Worm (Caenorhabditis elegans) whole organism, late embryonic: ENCODE measurements around the gene oac-38.

Experiments
- T23F11.4 ChIP-seq: fragments of 200-800 bp; sonication (Bioruptor generic); optimal IDR thresholded peaks from 2 replicates; lab custom pipeline; 2018; ENCODE audit warnings: mild to moderate bottlenecking, missing genetic modification characterization, missing compliant biosample characterization
- Y22D7AL.16 ChIP-seq: sonication (generic microtip); optimal IDR thresholded peaks from 2 replicates; lab custom pipeline; 2016; ENCODE audit warnings: missing genetic modification characterization, missing compliant biosample characterization
- ahr-1 ChIP-seq: sonication (generic microtip); optimal IDR thresholded peaks from 2 replicates; lab custom pipeline; 2016; ENCODE audit warnings: missing genetic modification characterization, missing compliant biosample characterization
- ceh-30 ChIP-seq: fragments of 150-350 bp; optimal IDR thresholded peaks from 2 replicates; lab custom pipeline; 2014; ENCODE audit warnings: missing biosample characterization, missing genetic modification characterization
- ceh-31 ChIP-seq: sonication (generic microtip); optimal IDR thresholded peaks from 2 replicates; lab custom pipeline; 2016; ENCODE audit warnings: missing genetic modification characterization, missing compliant biosample characterization
- hlh-30 ChIP-seq: sonication (generic microtip); optimal IDR thresholded peaks from 2 replicates; lab custom pipeline; 2017; ENCODE audit warnings: antibody characterized with exemption, missing genetic modification characterization, missing compliant biosample characterization; ENCODE audit not compliant: insufficient read depth
- madf-2 ChIP-seq: sonication (generic microtip); optimal IDR thresholded peaks from 2 replicates; lab custom pipeline; 2017; ENCODE audit warnings: missing genetic modification characterization, missing compliant biosample characterization
- nfya-1 ChIP-seq: sonication (generic microtip); optimal IDR thresholded peaks from 2 replicates; lab custom pipeline; 2017; ENCODE audit warnings: missing genetic modification characterization, mild to moderate bottlenecking, missing compliant biosample characterization, antibody characterized with exemption, moderate library complexity
- pax-1 ChIP-seq: fragments of 150-350 bp; optimal IDR thresholded peaks from 2 replicates; lab custom pipeline; 2014; ENCODE audit warnings: missing biosample characterization, missing genetic modification characterization
- unc-3 ChIP-seq, 2 experiments: fragments of 200-800 bp in 1 of 2; sonication (Bioruptor generic) in 1 of 2; sonication (generic microtip) in 1 of 2; conservative IDR thresholded peaks in 1 of 2; optimal IDR thresholded peaks in 1 of 2; 2 replicates each; pipeline versions ENCODE4 v1.3.6 to Lab custom; 2016 to 2022; ENCODE audit warnings: missing compliant biosample characterization in 2 of 2, missing genetic modification characterization in 2 of 2, missing genetic modification reagents in 1 of 2
- unc-55 ChIP-seq: sonication (generic microtip); optimal IDR thresholded peaks from 2 replicates; lab custom pipeline; 2017; ENCODE audit warnings: missing biosample characterization, missing genetic modification reagents, missing genetic modification characterization

Gene oac-38

ce11 chrIV:14103054-14103453, 50.1 kb downstream of the oac-38 start, which contains the start of gene F52B11.5:
TSS of gene F52B11.5 (minus strand) at chrIV:14103231.
- no peak for TF ChIP-seq ceh-31 (tag; lab: Kevin White, UChicago)
- no peak for TF ChIP-seq unc-55 (GFP tag; lab: Kevin White, UChicago)
- no peak for TF ChIP-seq T23F11.4
- TF ChIP-seq ahr-1 (tag; lab: Kevin White, UChicago) = no peak
- TF ChIP-seq ceh-30 (tag; lab: Kevin White, UChicago) = no peak
- no peak for TF ChIP-seq nfya-1 (tag; lab: Kevin White, UChicago)
- TF ChIP-seq pax-1 (tag; lab: Kevin White, UChicago) = no peak
- no peak for TF ChIP-seq hlh-30 (tag; lab: Kevin White, UChicago)
- no peak for TF ChIP-seq Y22D7AL.16 (tag; lab: Kevin White, UChicago)
- no peak for TF ChIP-seq madf-2 (tag; lab: Kevin White, UChicago)
- TF ChIP-seq unc-3 (GFP tag; conservative IDR thresholded peaks at IDR 0.05; lab: Robert Waterston, UW) = no peak
- TF ChIP-seq unc-3 (tag; optimal IDR thresholded peaks at IDR 0.05; lab: Kevin White, UChicago) = no peak
